Worm (Caenorhabditis elegans): ENCODE results near the gene gst-23.

The gst-23 gene

DNA sequence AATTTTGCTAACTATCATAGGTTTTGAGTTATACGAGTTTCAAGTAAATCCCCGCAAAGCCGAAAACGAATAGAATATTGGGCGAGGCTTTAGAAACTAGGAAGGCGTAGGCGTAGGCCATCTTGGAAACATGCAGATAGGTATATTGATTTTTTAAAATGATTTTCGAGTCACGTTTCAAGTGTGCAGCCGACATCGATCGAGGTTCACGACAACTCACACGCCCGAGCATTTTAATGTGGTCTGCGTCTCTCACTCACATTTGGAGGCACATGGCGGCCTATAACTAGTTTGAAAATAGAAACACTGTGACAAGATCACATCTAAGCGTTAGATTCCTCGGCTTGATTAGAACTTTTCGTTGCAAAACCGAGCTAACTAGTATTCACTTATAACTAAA is 15.7 kb upstream of the gst-23 start, which contains the start of gene K08D9.2:
Gene K08D9.2 (plus strand): TSS at position 301 of the 400 bp plus-strand sequence.
- TF ChIP-seq aly-2 (tag; optimal IDR thresholded peaks at IDR 0.05) (no peak), nhr-12 (tag; optimal IDR thresholded peaks at IDR 0.05) (no peak), lsy-2 (tag; optimal IDR thresholded peaks at IDR 0.05) (no peak), nhr-23 (tag; optimal IDR thresholded peaks at IDR 0.05) (no peak), dmd-4 (tag; optimal IDR thresholded peaks at IDR 0.05) (no peak), unc-62 (GFP tag; optimal IDR thresholded peaks at IDR 0.05) (no peak), ZK546.5 (tag; optimal IDR thresholded peaks at IDR 0.05) (no peak), ceh-82 (tag; optimal IDR thresholded peaks at IDR 0.05) (no peak), snpc-4 (tag; optimal IDR thresholded peaks at IDR 0.05) (no peak), nhr-25 (tag; optimal IDR thresholded peaks at IDR 0.05) (no peak), lin-39 (tag; optimal IDR thresholded peaks at IDR 0.05) (no peak), lin-13 (GFP tag; optimal IDR thresholded peaks at IDR 0.05) (no peak), nhr-6 (tag; optimal IDR thresholded peaks at IDR 0.05) (no peak)

DNA sequence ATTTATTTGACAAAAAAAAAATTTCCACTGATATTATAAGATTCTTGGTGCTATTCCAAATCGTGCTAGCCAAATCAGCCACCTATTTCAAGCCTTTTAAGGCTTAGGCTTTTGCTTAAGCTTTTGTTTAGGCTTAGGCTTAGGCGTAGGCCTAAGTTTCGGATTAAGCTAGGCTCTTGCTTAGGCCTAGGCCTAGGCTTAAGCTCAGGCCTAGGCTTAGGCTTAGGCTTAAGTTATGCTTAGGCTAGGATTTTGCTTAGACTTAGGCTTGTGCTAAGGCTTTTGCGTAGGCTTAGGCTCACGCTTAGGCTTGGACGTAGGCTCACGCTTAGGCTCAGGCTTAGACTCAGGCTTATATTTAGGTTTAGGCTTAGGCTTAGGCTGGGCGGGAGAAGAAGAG is 12.9 kb upstream of the gst-23 start:
- no peak for TF ChIP-seq ztf-11 (tag; optimal IDR thresholded peaks at IDR 0.05)
- TF ChIP-seq dmd-4 (tag; optimal IDR thresholded peaks at IDR 0.05), result no peak
- no peak for TF ChIP-seq unc-62 (GFP tag; optimal IDR thresholded peaks at IDR 0.05)
- TF ChIP-seq lin-39 (tag; optimal IDR thresholded peaks at IDR 0.05), result no peak
- no peak for TF ChIP-seq sma-3 (GFP tag; optimal IDR thresholded peaks at IDR 0.05)
- no peak for TF ChIP-seq ceh-16 (tag; optimal IDR thresholded peaks at IDR 0.05)
- TF ChIP-seq ama-1 (optimal IDR thresholded peaks at IDR 0.05), result no peak
- no peak for TF ChIP-seq nhr-6 (tag; optimal IDR thresholded peaks at IDR 0.05)
- TF ChIP-seq peb-1 (tag; optimal IDR thresholded peaks at IDR 0.05), result no peak
- no peak for TF ChIP-seq mbf-1 (tag; optimal IDR thresholded peaks at IDR 0.05)
- no peak for TF ChIP-seq nhr-237 (tag; optimal IDR thresholded peaks at IDR 0.05)
- no peak for TF ChIP-seq nhr-25 (tag; optimal IDR thresholded peaks at IDR 0.05)
- TF ChIP-seq ZK546.5 (tag; optimal IDR thresholded peaks at IDR 0.05), result no peak
- TF ChIP-seq lin-11 (tag; optimal IDR thresholded peaks at IDR 0.05), result no peak
- no peak for TF ChIP-seq elt-1 (tag; optimal IDR thresholded peaks at IDR 0.05)
- no peak for TF ChIP-seq sma-9 (GFP tag; optimal IDR thresholded peaks at IDR 0.05)
- no peak for TF ChIP-seq sma-9 (tag; optimal IDR thresholded peaks at IDR 0.05)
- TF ChIP-seq ztf-1 (GFP tag; conservative IDR thresholded peaks at IDR 0.05), result no peak

DNA sequence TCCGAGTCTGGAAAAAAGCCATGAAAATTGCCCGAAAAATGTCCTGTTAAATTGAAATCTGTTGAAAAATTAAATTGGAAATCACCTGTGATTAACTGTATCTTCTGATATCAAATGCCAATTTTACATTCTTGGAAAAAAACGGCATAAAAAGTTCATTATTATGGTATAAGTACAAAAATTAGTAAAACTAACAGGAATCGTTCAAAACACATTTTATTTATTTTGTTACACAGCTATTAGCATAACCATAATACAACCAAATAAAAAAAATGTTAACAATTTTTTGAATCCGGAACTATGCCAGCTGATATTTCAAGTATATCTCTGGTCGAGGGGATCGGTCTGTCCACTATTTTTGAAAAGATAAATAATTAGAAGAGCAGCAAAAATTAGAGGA is 12.5 kb upstream of the gst-23 start, which contains the start of gene K08D9.10:
Gene K08D9.10 (plus strand): TSS at position 301 of the 400 bp plus-strand sequence.
- TF ChIP-seq sem-4 (tag; optimal IDR thresholded peaks at IDR 0.05), result no peak
- no peak for TF ChIP-seq F13H6.1 (tag; optimal IDR thresholded peaks at IDR 0.05)
- TF ChIP-seq ztf-11 (tag; optimal IDR thresholded peaks at IDR 0.05), result no peak
- TF ChIP-seq ztf-1 (GFP tag; conservative IDR thresholded peaks at IDR 0.05), result no peak
- no peak for TF ChIP-seq unc-55 (GFP tag; optimal IDR thresholded peaks at IDR 0.05)
- no peak for TF ChIP-seq alr-1 (tag; optimal IDR thresholded peaks at IDR 0.05)
- TF ChIP-seq mbf-1 (tag; optimal IDR thresholded peaks at IDR 0.05), result no peak

DNA sequence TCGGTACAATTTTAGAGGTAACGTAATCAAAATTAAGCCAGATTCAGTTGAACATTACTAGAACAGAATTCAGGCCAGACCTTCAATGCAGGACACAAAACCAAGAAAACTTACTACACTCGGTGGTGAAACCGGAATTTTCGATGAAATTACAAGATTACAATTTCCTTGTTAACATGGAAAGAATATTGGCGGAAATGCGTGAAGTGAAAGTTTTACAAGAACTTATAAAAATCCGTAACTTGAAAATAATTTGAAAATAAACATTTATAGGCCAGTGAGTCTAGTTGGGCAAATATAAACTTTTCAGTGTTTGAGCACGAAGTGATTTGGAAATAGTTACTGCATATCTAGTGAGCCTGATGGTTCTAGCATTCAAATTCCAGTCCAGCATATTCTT is 8.2 kb upstream of the gst-23 start, which contains the start of gene K08D9.6:
Gene K08D9.6 (minus strand): TSS at position 101 of the 400 bp plus-strand sequence.
- no peak for TF ChIP-seq lsy-2 (tag; optimal IDR thresholded peaks at IDR 0.05)
- no peak for TF ChIP-seq skn-1 (tag; optimal IDR thresholded peaks at IDR 0.05)
- no peak for TF ChIP-seq peb-1 (tag; optimal IDR thresholded peaks at IDR 0.05)
- no peak for TF ChIP-seq sma-3 (GFP tag; optimal IDR thresholded peaks at IDR 0.05)
- TF ChIP-seq ceh-82 (tag; optimal IDR thresholded peaks at IDR 0.05), result no peak
- no peak for TF ChIP-seq F13H6.1 (tag; optimal IDR thresholded peaks at IDR 0.05)
- no peak for TF ChIP-seq ama-1 (optimal IDR thresholded peaks at IDR 0.05)
- TF ChIP-seq unc-62 (GFP tag; optimal IDR thresholded peaks at IDR 0.05), result no peak
- TF ChIP-seq egl-27 (tag; optimal IDR thresholded peaks at IDR 0.05), result no peak
- no peak for TF ChIP-seq nhr-77 (tag; optimal IDR thresholded peaks at IDR 0.05)
- no peak for TF ChIP-seq ZK546.5 (tag; optimal IDR thresholded peaks at IDR 0.05)
- no peak for TF ChIP-seq nhr-23 (tag; optimal IDR thresholded peaks at IDR 0.05)
- no peak for TF ChIP-seq elt-1 (tag; optimal IDR thresholded peaks at IDR 0.05)
- TF ChIP-seq lin-13 (GFP tag; optimal IDR thresholded peaks at IDR 0.05), result no peak
- no peak for TF ChIP-seq sma-9 (GFP tag; optimal IDR thresholded peaks at IDR 0.05)
- no peak for TF ChIP-seq sma-9 (tag; optimal IDR thresholded peaks at IDR 0.05)
- no peak for TF ChIP-seq nhr-21 (tag; optimal IDR thresholded peaks at IDR 0.05)
- no peak for TF ChIP-seq mbf-1 (tag; optimal IDR thresholded peaks at IDR 0.05)
- no peak for TF ChIP-seq blmp-1 (tag; optimal IDR thresholded peaks at IDR 0.05; ENCODE audit: insufficient read depth)
- TF ChIP-seq nhr-6 (tag; optimal IDR thresholded peaks at IDR 0.05), result no peak
- no peak for TF ChIP-seq sem-4 (tag; optimal IDR thresholded peaks at IDR 0.05)

DNA sequence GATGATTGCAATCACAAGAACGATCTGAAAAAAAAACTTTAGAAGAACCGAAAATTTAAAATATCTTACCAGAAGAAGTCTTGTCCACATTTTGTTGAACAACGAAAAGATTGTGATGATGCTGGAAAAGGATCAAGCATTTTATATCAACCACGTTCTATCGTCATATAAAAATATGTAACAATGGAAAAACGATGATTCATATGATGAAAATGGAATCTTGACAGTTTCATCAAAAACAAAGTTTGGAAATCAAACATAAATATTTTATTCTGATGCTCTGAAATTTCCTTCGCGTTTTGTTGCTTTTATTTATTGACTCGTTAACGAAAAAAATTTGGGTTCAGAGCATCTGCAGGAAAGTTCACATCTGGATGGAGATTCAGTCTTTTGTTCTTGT is 6.5 kb upstream of the gst-23 start, which contains the start of the genes K08D9.9 and str-16:
Gene K08D9.9 (minus strand): TSS at position 101 of the 400 bp plus-strand sequence.
Gene str-16 (plus strand): TSS at position 266 of the 400 bp plus-strand sequence.
- TF ChIP-seq gmeb-1 (tag; optimal IDR thresholded peaks at IDR 0.05) (no peak), crh-2 (tag; optimal IDR thresholded peaks at IDR 0.05) (no peak), fos-1 (tag; optimal IDR thresholded peaks at IDR 0.05) (no peak), snpc-4 (tag; optimal IDR thresholded peaks at IDR 0.05) (no peak), ama-1 (optimal IDR thresholded peaks at IDR 0.05) (no peak), nhr-77 (tag; optimal IDR thresholded peaks at IDR 0.05) (no peak), mab-5 (tag; optimal IDR thresholded peaks at IDR 0.05) (no peak), dmd-4 (tag; optimal IDR thresholded peaks at IDR 0.05) (no peak), alr-1 (tag; optimal IDR thresholded peaks at IDR 0.05) (no peak), mbf-1 (tag; optimal IDR thresholded peaks at IDR 0.05) (no peak)
